Fruit fly (Drosophila melanogaster) whole organism, embryonic: ENCODE results near the gene CG5225.

Experiments
- Abd-B ChIP-seq: fragments of 200-800 bp; sonication (Bioruptor generic); optimal IDR thresholded peaks from 2 replicates; lab custom pipeline; 2018; ENCODE audit warnings: missing biosample characterization, mild to moderate bottlenecking, missing genetic modification characterization, moderate library complexity
- Antp ChIP-seq: fragments of 200-800 bp; sonication (Bioruptor generic); optimal IDR thresholded peaks from 3 replicates; lab custom pipeline; 2016; ENCODE audit warnings: missing biosample characterization, missing genetic modification characterization
- C15 ChIP-seq: fragments of 200-800 bp; sonication (Bioruptor generic); IDR thresholded peaks from 3 replicates; pipeline ENCODE4 v1.3.6; 2022; ENCODE audit warnings: missing biosample characterization, missing genetic modification characterization
- CG13624 ChIP-seq: fragments of 200-800 bp; sonication (Bioruptor generic); optimal IDR thresholded peaks from 2 replicates; lab custom pipeline; 2016; ENCODE audit warnings: missing biosample characterization, missing genetic modification characterization
- CG15479 ChIP-seq: fragments of 200-800 bp; sonication (Bioruptor generic); optimal IDR thresholded peaks from 3 replicates; lab custom pipeline; 2019; ENCODE audit warnings: missing biosample characterization, mild to moderate bottlenecking, missing genetic modification characterization, moderate library complexity
- CG15514 ChIP-seq: fragments of 200-800 bp; sonication (Bioruptor generic); optimal IDR thresholded peaks from 3 replicates; lab custom pipeline; 2017; ENCODE audit warnings: missing biosample characterization, missing genetic modification characterization, mild to moderate bottlenecking, moderate library complexity, missing genetic modification reagents
- CG16779 ChIP-seq: fragments of 200-800 bp; sonication (Bioruptor generic); IDR thresholded peaks from 2 replicates; pipeline ENCODE4 v1.3.6; 2022; ENCODE audit warnings: missing biosample characterization, missing genetic modification characterization
- CG17328 ChIP-seq: fragments of 200-800 bp; sonication (Bioruptor generic); IDR thresholded peaks from 2 replicates; pipeline ENCODE4 v1.3.6; 2022; ENCODE audit warnings: missing biosample characterization, missing genetic modification characterization
- CG2199 ChIP-seq: fragments of 200-800 bp; sonication (Bioruptor generic); IDR thresholded peaks from 3 replicates; pipeline ENCODE4 v1.3.6; 2022; ENCODE audit warnings: missing biosample characterization, missing genetic modification characterization
- CG33213 ChIP-seq: fragments of 200-800 bp; sonication (Bioruptor generic); optimal IDR thresholded peaks from 3 replicates; lab custom pipeline; 2016; ENCODE audit warnings: missing biosample characterization, missing genetic modification characterization
- CG3407 ChIP-seq: fragments of 200-800 bp; sonication (Bioruptor generic); optimal IDR thresholded peaks from 2 replicates; lab custom pipeline; 2018; ENCODE audit warnings: missing biosample characterization, mild to moderate bottlenecking, missing genetic modification characterization
- CG4282 ChIP-seq: fragments of 200-800 bp; sonication (Bioruptor generic); optimal IDR thresholded peaks from 2 replicates; lab custom pipeline; 2016; ENCODE audit warnings: missing biosample characterization, missing genetic modification characterization
- CG43689 ChIP-seq: fragments of 200-800 bp; sonication (Bioruptor generic); IDR thresholded peaks from 2 replicates; pipeline ENCODE4 v1.3.6; 2022; ENCODE audit warnings: missing biosample characterization, missing genetic modification characterization
- CG4404 ChIP-seq: fragments of 200-800 bp; sonication (Bioruptor generic); IDR thresholded peaks from 2 replicates; pipeline ENCODE4 v1.3.6; 2022; ENCODE audit warnings: missing biosample characterization, missing genetic modification characterization
- CG6175 ChIP-seq: fragments of 200-800 bp; sonication (Bioruptor generic); IDR thresholded peaks from 3 replicates; pipeline ENCODE4 v1.3.6; 2022; ENCODE audit warnings: missing biosample characterization, missing genetic modification characterization
- CG6683 ChIP-seq: fragments of 200-800 bp; sonication (Bioruptor generic); optimal IDR thresholded peaks from 2 replicates; lab custom pipeline; 2017; ENCODE audit warnings: missing biosample characterization, mild to moderate bottlenecking, missing genetic modification characterization, missing genetic modification reagents
- CG7556 ChIP-seq: fragments of 200-800 bp; sonication (Bioruptor generic); optimal IDR thresholded peaks from 2 replicates; lab custom pipeline; 2017; ENCODE audit warnings: missing biosample characterization, mild to moderate bottlenecking, missing genetic modification characterization
- CkIIα-i1 ChIP-seq: fragments of 200-800 bp; sonication (Bioruptor generic); IDR thresholded peaks from 2 replicates; pipeline ENCODE4 v1.3.6; 2022; ENCODE audit warnings: missing biosample characterization, missing genetic modification characterization
- ERR ChIP-seq: fragments of 200-800 bp; sonication (Bioruptor generic); optimal IDR thresholded peaks from 2 replicates; lab custom pipeline; 2016; ENCODE audit warnings: missing biosample characterization, missing genetic modification characterization
- Hmr ChIP-seq: fragments of 200-800 bp; sonication (Bioruptor generic); optimal IDR thresholded peaks from 3 replicates; lab custom pipeline; 2017; ENCODE audit warnings: mild to moderate bottlenecking, missing biosample characterization, missing genetic modification reagents, missing genetic modification characterization
- Hsf ChIP-seq: fragments of 200-800 bp; sonication (Bioruptor generic); optimal IDR thresholded peaks from 3 replicates; lab custom pipeline; 2016; ENCODE audit warnings: missing biosample characterization, missing genetic modification characterization
- MBD-R2 ChIP-seq: fragments of 200-800 bp; sonication (Bioruptor generic); IDR thresholded peaks from 2 replicates; pipeline ENCODE4 v1.3.6; 2022; ENCODE audit warnings: missing biosample characterization, missing genetic modification characterization
- Max ChIP-seq: fragments of 200-800 bp; sonication (Bioruptor generic); optimal IDR thresholded peaks from 2 replicates; lab custom pipeline; 2016; ENCODE audit warnings: missing biosample characterization, mild to moderate bottlenecking, missing genetic modification characterization
- Mes4 ChIP-seq: fragments of 200-800 bp; sonication (Bioruptor generic); optimal IDR thresholded peaks from 2 replicates; lab custom pipeline; 2016; ENCODE audit warnings: missing biosample characterization, missing genetic modification characterization
- Optix ChIP-seq: fragments of 200-800 bp; sonication (Bioruptor generic); IDR thresholded peaks from 3 replicates; pipeline ENCODE4 v1.3.6; 2022; ENCODE audit warnings: missing biosample characterization, missing genetic modification characterization
- amos ChIP-seq: fragments of 200-800 bp; sonication (Bioruptor generic); IDR thresholded peaks from 2 replicates; pipeline ENCODE4 v1.3.6; 2022; ENCODE audit warnings: missing biosample characterization, missing genetic modification characterization; ENCODE audit not compliant: partially characterized antibody
- bcd ChIP-seq: fragments of 200-800 bp; sonication (Bioruptor generic); optimal IDR thresholded peaks from 2 replicates; lab custom pipeline; 2017; ENCODE audit warnings: missing biosample characterization, mild to moderate bottlenecking, missing genetic modification characterization
- br ChIP-seq: fragments of >200 bp; optimal IDR thresholded peaks from 2 replicates; lab custom pipeline; 2017
- cad ChIP-seq: fragments of >200 bp; optimal IDR thresholded peaks from 2 replicates; lab custom pipeline; 2017; ENCODE audit warnings: missing biosample characterization, missing genetic modification characterization
- cas ChIP-seq: fragments of 200-800 bp; sonication (Bioruptor generic); IDR thresholded peaks from 2 replicates; pipeline ENCODE4 v1.3.6; 2022; ENCODE audit warnings: missing biosample characterization, missing genetic modification characterization
- cg ChIP-seq: fragments of 200-800 bp; sonication (Bioruptor generic); optimal IDR thresholded peaks from 3 replicates; lab custom pipeline; 2019; ENCODE audit warnings: missing biosample characterization, mild to moderate bottlenecking, missing genetic modification characterization, moderate library complexity
- chinmo ChIP-seq: fragments of 200-800 bp; sonication (Bioruptor generic); IDR thresholded peaks from 4 replicates; pipeline ENCODE4 v1.3.6; 2022; ENCODE audit warnings: missing biosample characterization, missing genetic modification characterization; ENCODE audit not compliant: partially characterized antibody
- corto ChIP-seq: fragments of 200-800 bp; sonication (Bioruptor generic); optimal IDR thresholded peaks from 2 replicates; lab custom pipeline; 2016; ENCODE audit warnings: missing biosample characterization, mild to moderate bottlenecking, missing genetic modification characterization, moderate library complexity
- dan ChIP-seq: fragments of 200-800 bp; sonication (Bioruptor generic); IDR thresholded peaks from 2 replicates; pipeline ENCODE4 v1.3.6; 2022; ENCODE audit warnings: missing biosample characterization, missing genetic modification characterization
- disco-r ChIP-seq: fragments of 200-800 bp; sonication (Bioruptor generic); optimal IDR thresholded peaks from 2 replicates; lab custom pipeline; 2016; ENCODE audit warnings: missing biosample characterization, missing genetic modification characterization
- fru ChIP-seq: fragments of >200 bp; optimal IDR thresholded peaks from 2 replicates; lab custom pipeline; 2017
- gce ChIP-seq: fragments of 200-800 bp; sonication (Bioruptor generic); IDR thresholded peaks from 3 replicates; pipeline ENCODE4 v1.3.6; 2022; ENCODE audit warnings: missing biosample characterization, missing genetic modification characterization
- gcm2 ChIP-seq: fragments of 200-800 bp; sonication (Bioruptor generic); optimal IDR thresholded peaks from 2 replicates; lab custom pipeline; 2016; ENCODE audit warnings: missing biosample characterization, missing genetic modification characterization
- her ChIP-seq: fragments of 200-800 bp; sonication (Bioruptor generic); optimal IDR thresholded peaks from 2 replicates; lab custom pipeline; 2016; ENCODE audit warnings: missing biosample characterization, missing genetic modification characterization
- ind ChIP-seq: fragments of 200-800 bp; sonication (Bioruptor generic); optimal IDR thresholded peaks from 3 replicates; lab custom pipeline; 2016; ENCODE audit warnings: missing biosample characterization, missing genetic modification characterization
- kni ChIP-seq: fragments of 200-800 bp; sonication (Bioruptor generic); optimal IDR thresholded peaks from 3 replicates; lab custom pipeline; 2017; ENCODE audit warnings: mild to moderate bottlenecking, missing biosample characterization, missing genetic modification reagents, missing genetic modification characterization
- knrl ChIP-seq: fragments of 200-800 bp; sonication (Bioruptor generic); IDR thresholded peaks from 3 replicates; pipeline ENCODE4 v1.3.6; 2022; ENCODE audit warnings: missing biosample characterization, missing genetic modification characterization; ENCODE audit not compliant: partially characterized antibody
- mam ChIP-seq: fragments of 200-800 bp; sonication (Bioruptor generic); optimal IDR thresholded peaks from 3 replicates; lab custom pipeline; 2016; ENCODE audit warnings: missing biosample characterization, missing genetic modification characterization
- org-1 ChIP-seq: fragments of 200-800 bp; sonication (Bioruptor generic); optimal IDR thresholded peaks from 2 replicates; lab custom pipeline; 2017; ENCODE audit warnings: missing biosample characterization, missing genetic modification characterization
- otp ChIP-seq: fragments of 200-800 bp; sonication (Bioruptor generic); IDR thresholded peaks from 3 replicates; pipeline ENCODE4, ENCODE4 v1.3.6; 2022; ENCODE audit warnings: missing biosample characterization, missing genetic modification characterization
- run ChIP-seq: fragments of 200-800 bp; sonication (Bioruptor generic); optimal IDR thresholded peaks from 3 replicates; lab custom pipeline; 2018; ENCODE audit warnings: missing biosample characterization, mild to moderate bottlenecking, missing genetic modification characterization
- sqz ChIP-seq: fragments of 200-800 bp; sonication (Bioruptor generic); optimal IDR thresholded peaks from 3 replicates; lab custom pipeline; 2018; ENCODE audit warnings: missing biosample characterization, mild to moderate bottlenecking, missing genetic modification characterization
- sr ChIP-seq: fragments of 200-800 bp; sonication (Bioruptor generic); IDR thresholded peaks from 3 replicates; pipeline ENCODE4 v1.3.6; 2022; ENCODE audit warnings: missing biosample characterization, missing genetic modification characterization
- ssp ChIP-seq: fragments of 200-800 bp; sonication (Bioruptor generic); IDR thresholded peaks from 2 replicates; pipeline ENCODE4 v1.3.6; 2022; ENCODE audit warnings: missing biosample characterization, missing genetic modification characterization
- sug ChIP-seq: fragments of 200-800 bp; optimal IDR thresholded peaks from 2 replicates; lab custom pipeline; 2019; ENCODE audit warnings: missing biosample characterization, mild to moderate bottlenecking, missing genetic modification characterization, moderate library complexity
- tap ChIP-seq: fragments of 200-800 bp; optimal IDR thresholded peaks from 3 replicates; lab custom pipeline; 2019; ENCODE audit warnings: missing biosample characterization, mild to moderate bottlenecking, missing genetic modification characterization, moderate library complexity
- usp ChIP-seq: fragments of >200 bp; optimal IDR thresholded peaks from 2 replicates; lab custom pipeline; 2017; ENCODE audit warnings: missing biosample characterization, missing genetic modification characterization
- vfl ChIP-seq: fragments of 200-800 bp; sonication (Bioruptor generic); optimal IDR thresholded peaks from 2 replicates; lab custom pipeline; 2016; ENCODE audit warnings: missing biosample characterization, missing genetic modification characterization
- wek ChIP-seq: fragments of 200-800 bp; sonication (Bioruptor generic); optimal IDR thresholded peaks from 3 replicates; lab custom pipeline; 2018; ENCODE audit warnings: missing biosample characterization, mild to moderate bottlenecking, missing genetic modification characterization, moderate library complexity

Gene CG5225

DNA sequence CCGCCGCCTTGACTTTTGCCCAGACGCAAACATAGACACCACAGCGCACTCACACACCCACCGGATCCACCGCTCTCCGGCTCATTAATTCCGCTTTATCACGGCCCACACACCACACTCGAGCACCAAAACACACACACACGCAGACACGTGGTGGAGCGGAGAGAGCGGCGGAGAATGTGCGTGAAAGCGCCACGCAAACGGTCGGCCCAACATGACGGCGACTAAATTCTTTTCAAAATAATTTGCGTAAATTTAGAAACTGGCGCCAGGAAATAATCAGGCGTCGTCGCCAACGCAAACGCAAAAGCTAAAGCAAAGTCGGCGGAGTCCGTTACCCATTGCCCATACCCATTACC, 31.3 kb downstream of the CG5225 start:
- peak; percentile 65; the same call in 1 of the 4 replicates for TF ChIP-seq chinmo (GFP tag; lab: Robert Waterston, UW)
- no peak for TF ChIP-seq sqz (GFP tag; lab: Kevin White, UChicago)
- no peak for TF ChIP-seq Max
- peak; percentile 59 for TF ChIP-seq sug (tag; lab: Kevin White, UChicago)
- peak; percentile 93 for TF ChIP-seq sr (GFP tag; lab: Robert Waterston, UW)
- no peak for TF ChIP-seq cas (GFP tag; lab: Robert Waterston, UW)
- TF ChIP-seq Abd-B: no peak
- no peak for TF ChIP-seq CG4404
- TF ChIP-seq Hsf (GFP tag; lab: Kevin White, UChicago): no peak
- no peak for TF ChIP-seq CG7556
- TF ChIP-seq CG17328 (GFP tag; lab: Robert Waterston, UW): no peak
- TF ChIP-seq Antp (GFP tag; lab: Kevin White, UChicago): no peak
- TF ChIP-seq CG4282 (GFP tag; lab: Kevin White, UChicago): no peak
- TF ChIP-seq ind (GFP tag; lab: Kevin White, UChicago): no peak
- no peak for TF ChIP-seq CG33213
- TF ChIP-seq CG43689 (GFP tag; lab: Robert Waterston, UW): no peak
- TF ChIP-seq run (tag; lab: Kevin White, UChicago): no peak
- no peak for TF ChIP-seq disco-r (GFP tag; lab: Kevin White, UChicago)
- TF ChIP-seq MBD-R2 (GFP tag; lab: Robert Waterston, UW): no peak
- TF ChIP-seq CG13624 (GFP tag; lab: Kevin White, UChicago): no peak
- no peak for TF ChIP-seq CG6683 (GFP tag; lab: Kevin White, UChicago)
- TF ChIP-seq vfl: no peak
- no peak for TF ChIP-seq dan (GFP tag; lab: Robert Waterston, UW)
- TF ChIP-seq corto (GFP tag; lab: Kevin White, UChicago): no peak
- no peak for TF ChIP-seq br
- no peak for TF ChIP-seq bcd (GFP tag; lab: Kevin White, UChicago)
- 0 out of 3 replicates have a peak, but pooled peaks have one; percentile 10 for TF ChIP-seq gce (GFP tag; lab: Robert Waterston, UW)
- peak; percentile 20; the same call in 1 of the 2 replicates for TF ChIP-seq amos (GFP tag; lab: Robert Waterston, UW)
- TF ChIP-seq CG6175 (GFP tag; lab: Robert Waterston, UW): 0 out of 3 replicates have a peak, but pooled peaks have one; percentile 32
- no peak for TF ChIP-seq Optix (GFP tag; lab: Robert Waterston, UW)
- TF ChIP-seq CG15514 (GFP tag; lab: Kevin White, UChicago): no peak
- TF ChIP-seq fru (lab: Kevin White, UChicago): no peak
- TF ChIP-seq Hmr (GFP tag; lab: Kevin White, UChicago): no peak
- no peak for TF ChIP-seq knrl
- no peak for TF ChIP-seq tap (tag; lab: Kevin White, UChicago)
- peak; percentile 88 for TF ChIP-seq cg (GFP tag; lab: Kevin White, UChicago)
- no peak for TF ChIP-seq mam
- TF ChIP-seq CG3407: no peak
- no peak for TF ChIP-seq gcm2 (GFP tag; lab: Kevin White, UChicago)
- TF ChIP-seq usp (GFP tag; lab: Kevin White, UChicago): no peak
- TF ChIP-seq CG15479 (GFP tag; lab: Kevin White, UChicago): no peak
- 0 out of 3 replicates have a peak, but pooled peaks have one; percentile 25 for TF ChIP-seq otp (GFP tag; lab: Robert Waterston, UW)
- TF ChIP-seq C15: no peak
- no peak for TF ChIP-seq kni (GFP tag; lab: Kevin White, UChicago)
- no peak for TF ChIP-seq Mes4 (GFP tag; lab: Kevin White, UChicago)
- no peak for TF ChIP-seq ssp
- no peak for TF ChIP-seq CG16779 (GFP tag; lab: Robert Waterston, UW)
- TF ChIP-seq cad (GFP tag; lab: Kevin White, UChicago): no peak
- TF ChIP-seq CkIIα-i1 (GFP tag; lab: Robert Waterston, UW): no peak
- TF ChIP-seq org-1 (GFP tag; lab: Kevin White, UChicago): no peak
- TF ChIP-seq CG2199 (GFP tag; lab: Robert Waterston, UW): no peak
- TF ChIP-seq ERR: no peak
- no peak for TF ChIP-seq her (GFP tag; lab: Kevin White, UChicago)
- TF ChIP-seq wek (GFP tag; lab: Kevin White, UChicago): no peak
